Worm (Caenorhabditis elegans) whole organism, L1 larva: ENCODE results near the gene C14C10.10.

Experiments used
- C16A3.4 ChIP-seq: fragments of 150-350 bp; optimal IDR thresholded peaks from 2 replicates; lab custom pipeline; 2014; ENCODE audit warnings: missing biosample characterization, missing genetic modification characterization
- C34B4.2 ChIP-seq: sonication (generic microtip); optimal IDR thresholded peaks from 2 replicates; lab custom pipeline; 2017; ENCODE audit warnings: mild to moderate bottlenecking, missing genetic modification characterization, missing compliant biosample characterization
- F16B12.6 ChIP-seq: fragments of 150-350 bp; optimal IDR thresholded peaks from 2 replicates; lab custom pipeline; 2014; ENCODE audit warnings: missing biosample characterization, missing genetic modification characterization
- alr-1 ChIP-seq: fragments of 200-800 bp; sonication (Bioruptor generic); optimal IDR thresholded peaks from 2 replicates; lab custom pipeline; 2018; ENCODE audit warnings: borderline replicate concordance, mild to moderate bottlenecking, missing genetic modification characterization, missing compliant biosample characterization
- ama-1 ChIP-seq: fragments of 150-350 bp; optimal IDR thresholded peaks from 2 replicates; lab custom pipeline; 2014
- blmp-1 ChIP-seq: fragments of 150-350 bp; optimal IDR thresholded peaks from 2 replicates; lab custom pipeline; 2014; ENCODE audit warnings: missing biosample characterization, missing genetic modification characterization
- ceh-63 ChIP-seq: fragments of 200-800 bp; sonication (Bioruptor generic); optimal IDR thresholded peaks from 2 replicates; lab custom pipeline; 2018; ENCODE audit warnings: mild to moderate bottlenecking, missing genetic modification characterization, missing compliant biosample characterization
- ceh-90 ChIP-seq: sonication (generic microtip); optimal IDR thresholded peaks from 2 replicates; lab custom pipeline; 2016; ENCODE audit warnings: missing genetic modification characterization, missing compliant biosample characterization
- dpl-1 ChIP-seq, 3 experiments: fragments of 150-350 bp in 2 of 3; sonication (generic microtip) in 1 of 3; optimal IDR thresholded peaks; 2 replicates each; lab custom pipeline; 2014 to 2017; ENCODE audit warnings: missing biosample characterization in 3 of 3, missing genetic modification characterization in 3 of 3, missing genetic modification reagents in 3 of 3
- dsc-1 ChIP-seq: sonication (generic microtip); optimal IDR thresholded peaks from 2 replicates; lab custom pipeline; 2016; ENCODE audit warnings: mild to moderate bottlenecking, missing genetic modification characterization, missing compliant biosample characterization
- efl-1 ChIP-seq, 4 experiments: fragments of 150-350 bp; optimal IDR thresholded peaks in 3 of 4; peaks in 1 of 4; 1 replicate in 1 of 4; 2 replicates in 3 of 4; lab custom pipeline; 2014; ENCODE audit warnings: missing biosample characterization in 2 of 4, missing genetic modification characterization in 2 of 4, missing genetic modification reagents in 2 of 4
- egl-27 ChIP-seq, 2 experiments: fragments of 150-350 bp in 1 of 2; sonication (generic microtip); optimal IDR thresholded peaks; 3 replicates each; lab custom pipeline; 2017 to 2018; ENCODE audit warnings: missing biosample characterization in 2 of 2, missing genetic modification characterization in 2 of 2, missing genetic modification reagents in 2 of 2
- elt-2 ChIP-seq: sonication (generic microtip); optimal IDR thresholded peaks from 2 replicates; lab custom pipeline; 2016; ENCODE audit warnings: missing genetic modification characterization, mild to moderate bottlenecking, inconsistent platforms, missing compliant biosample characterization, missing genetic modification reagents
- ets-5 ChIP-seq: fragments of 200-800 bp; sonication (Bioruptor generic); IDR thresholded peaks from 2 replicates; pipeline ENCODE4 v1.3.6; 2022; ENCODE audit warnings: missing genetic modification characterization, missing compliant biosample characterization
- fkh-4 ChIP-seq: sonication (generic microtip); optimal IDR thresholded peaks from 2 replicates; lab custom pipeline; 2016; ENCODE audit warnings: missing compliant biosample characterization, missing genetic modification characterization, borderline replicate concordance
- fkh-8 ChIP-seq: sonication (generic microtip); optimal IDR thresholded peaks from 2 replicates; lab custom pipeline; 2016; ENCODE audit warnings: mild to moderate bottlenecking, missing genetic modification characterization, missing compliant biosample characterization
- grh-1 ChIP-seq: fragments of 200-800 bp; sonication (Bioruptor generic); IDR thresholded peaks from 2 replicates; pipeline ENCODE4 v1.3.6; 2022; ENCODE audit warnings: missing genetic modification reagents, missing genetic modification characterization, missing compliant biosample characterization
- hlh-17 ChIP-seq: fragments of 200-800 bp; sonication (Bioruptor generic); optimal IDR thresholded peaks from 2 replicates; lab custom pipeline; 2018; ENCODE audit warnings: missing genetic modification characterization, mild to moderate bottlenecking, missing compliant biosample characterization, moderate library complexity, borderline replicate concordance
- isw-1 ChIP-seq: fragments of 200-800 bp; sonication (Bioruptor generic); IDR thresholded peaks from 2 replicates; pipeline ENCODE4 v1.3.6; 2022; ENCODE audit warnings: missing genetic modification characterization, missing compliant biosample characterization
- lin-13 ChIP-seq: fragments of 150-350 bp; optimal IDR thresholded peaks from 2 replicates; lab custom pipeline; 2014; ENCODE audit warnings: missing biosample characterization, missing genetic modification reagents, missing genetic modification characterization
- lin-14 ChIP-seq: fragments of 200-800 bp; sonication (Bioruptor generic); optimal IDR thresholded peaks from 2 replicates; lab custom pipeline; 2018; ENCODE audit warnings: mild to moderate bottlenecking, missing genetic modification characterization, moderate library complexity, missing compliant biosample characterization
- lin-15B ChIP-seq: fragments of 150-350 bp; sonication (generic microtip); optimal IDR thresholded peaks from 3 replicates; lab custom pipeline; 2014; ENCODE audit warnings: missing biosample characterization, missing genetic modification characterization
- lin-35 ChIP-seq, 2 experiments: fragments of 150-350 bp; optimal IDR thresholded peaks; 2 replicates each; lab custom pipeline; 2014; ENCODE audit warnings: missing biosample characterization in 2 of 2, missing genetic modification characterization in 2 of 2, missing genetic modification reagents in 2 of 2
- lsy-2 ChIP-seq, 2 experiments: fragments of 150-350 bp; optimal IDR thresholded peaks; 2 replicates each; lab custom pipeline; 2014; ENCODE audit warnings: missing biosample characterization in 2 of 2, missing genetic modification characterization in 2 of 2
- mep-1 ChIP-seq: fragments of 150-350 bp; optimal IDR thresholded peaks from 2 replicates; lab custom pipeline; 2014; ENCODE audit warnings: missing biosample characterization, missing genetic modification characterization
- nhr-12 ChIP-seq: sonication (generic microtip); optimal IDR thresholded peaks from 2 replicates; lab custom pipeline; 2017; ENCODE audit warnings: missing biosample characterization, missing genetic modification characterization
- nhr-19 ChIP-seq: fragments of 200-800 bp; sonication (Bioruptor generic); conservative IDR thresholded peaks from 2 replicates; pipeline ENCODE4 v1.3.6; 2022; ENCODE audit warnings: missing genetic modification characterization, missing compliant biosample characterization
- nhr-20 ChIP-seq: sonication (generic microtip); optimal IDR thresholded peaks from 2 replicates; lab custom pipeline; 2016; ENCODE audit warnings: mild to moderate bottlenecking, missing genetic modification characterization, missing compliant biosample characterization
- nhr-237 ChIP-seq: fragments of 150-350 bp; optimal IDR thresholded peaks from 2 replicates; lab custom pipeline; 2014; ENCODE audit warnings: missing biosample characterization, missing genetic modification characterization
- nhr-47 ChIP-seq: sonication (generic microtip); optimal IDR thresholded peaks from 2 replicates; lab custom pipeline; 2016; ENCODE audit warnings: mild to moderate bottlenecking, missing genetic modification characterization, moderate library complexity, missing compliant biosample characterization
- nhr-71 ChIP-seq: sonication (generic microtip); optimal IDR thresholded peaks from 2 replicates; lab custom pipeline; 2016; ENCODE audit warnings: mild to moderate bottlenecking, missing genetic modification characterization, moderate library complexity, missing compliant biosample characterization
- nhr-76 ChIP-seq: sonication (generic microtip); optimal IDR thresholded peaks from 2 replicates; lab custom pipeline; 2017; ENCODE audit warnings: missing biosample characterization, missing genetic modification characterization
- nhr-77 ChIP-seq: fragments of 150-350 bp; optimal IDR thresholded peaks from 2 replicates; lab custom pipeline; 2014; ENCODE audit warnings: missing biosample characterization, missing genetic modification characterization
- nhr-85 ChIP-seq: sonication (generic microtip); peaks from one replicate; lab custom pipeline; 2016; ENCODE audit warnings: missing genetic modification characterization, inconsistent platforms, missing compliant biosample characterization
- nhr-90 ChIP-seq: sonication (generic microtip); optimal IDR thresholded peaks from 2 replicates; lab custom pipeline; 2016; ENCODE audit warnings: mild to moderate bottlenecking, missing genetic modification characterization, missing compliant biosample characterization; ENCODE audit not compliant: poor library complexity
- pag-3 ChIP-seq: sonication (generic microtip); optimal IDR thresholded peaks from 2 replicates; lab custom pipeline; 2017; ENCODE audit warnings: missing genetic modification characterization, mild to moderate bottlenecking, missing compliant biosample characterization, antibody characterized with exemption, borderline replicate concordance; ENCODE audit not compliant: insufficient read depth
- pax-3 ChIP-seq: fragments of 200-800 bp; sonication (Bioruptor generic); optimal IDR thresholded peaks from 2 replicates; lab custom pipeline; 2018; ENCODE audit warnings: mild to moderate bottlenecking, missing genetic modification characterization, moderate library complexity, missing compliant biosample characterization
- rnt-1 ChIP-seq: sonication (generic microtip); optimal IDR thresholded peaks from 2 replicates; lab custom pipeline; 2016; ENCODE audit warnings: mild to moderate bottlenecking, missing genetic modification characterization, moderate library complexity, missing compliant biosample characterization
- snu-23 ChIP-seq: sonication (generic microtip); optimal IDR thresholded peaks from 2 replicates; lab custom pipeline; 2016; ENCODE audit warnings: missing genetic modification characterization, missing compliant biosample characterization
- swsn-7 ChIP-seq: sonication (generic microtip); optimal IDR thresholded peaks from 2 replicates; lab custom pipeline; 2016; ENCODE audit warnings: missing genetic modification characterization, missing compliant biosample characterization
- tbx-2 ChIP-seq: sonication (generic microtip); optimal IDR thresholded peaks from 2 replicates; lab custom pipeline; 2016; ENCODE audit warnings: missing genetic modification characterization, missing compliant biosample characterization
- unc-130 ChIP-seq: fragments of 150-350 bp; optimal IDR thresholded peaks from 2 replicates; lab custom pipeline; 2017; ENCODE audit warnings: missing biosample characterization, missing genetic modification characterization, inconsistent platforms
- unc-62 ChIP-seq: fragments of 150-350 bp; optimal IDR thresholded peaks from 2 replicates; lab custom pipeline; 2014; ENCODE audit warnings: missing biosample characterization, missing genetic modification reagents, missing genetic modification characterization
- unc-98 ChIP-seq: fragments of 200-800 bp; sonication (Bioruptor generic); IDR thresholded peaks from 2 replicates; pipeline ENCODE4 v1.3.6; 2022; ENCODE audit warnings: missing genetic modification characterization, missing compliant biosample characterization
- vab-15 ChIP-seq: sonication (generic microtip); optimal IDR thresholded peaks from 2 replicates; lab custom pipeline; 2017; ENCODE audit warnings: missing genotype, mild to moderate bottlenecking, missing genetic modification characterization, missing compliant biosample characterization
- xbp-1 ChIP-seq: sonication (generic microtip); optimal IDR thresholded peaks from 2 replicates; lab custom pipeline; 2016; ENCODE audit warnings: missing genetic modification characterization, missing compliant biosample characterization
- zip-4 ChIP-seq: fragments of 200-800 bp; sonication (Bioruptor generic); optimal IDR thresholded peaks from 2 replicates; lab custom pipeline; 2018; ENCODE audit warnings: mild to moderate bottlenecking, missing genetic modification characterization, moderate library complexity, missing compliant biosample characterization

C14C10.10 gene

DNA sequence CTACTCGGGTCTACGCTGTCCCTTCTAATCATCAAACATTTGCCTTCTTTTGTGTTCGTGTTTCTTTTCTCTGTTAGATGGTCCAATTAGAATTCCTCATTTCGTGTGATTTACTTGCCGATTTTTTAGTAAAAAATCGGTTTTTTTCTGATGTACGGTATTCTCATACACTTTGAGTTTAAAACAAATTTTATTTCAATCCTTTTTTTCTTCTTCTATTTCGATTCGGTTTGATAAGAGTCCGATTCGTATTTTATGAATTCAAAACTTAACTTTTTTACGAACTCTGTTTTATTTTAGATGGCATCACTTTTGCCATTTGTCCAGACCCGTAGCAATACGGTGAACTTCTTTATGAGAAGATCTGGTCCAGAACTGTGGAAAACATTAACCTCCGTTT, 35.7 kb downstream of the C14C10.10 start, which contains the start of gene mrps-5:
mrps-5 (plus strand) TSS at position 301 of the 400 bp plus-strand sequence.
- TF ChIP-seq elt-2 (tag; lab: Kevin White, UChicago) (no peak), unc-98 (no peak), ets-5 (no peak), nhr-77 (no peak), lin-13 (GFP tag; lab: Kevin White, UChicago) (no peak), lin-15B (tag; lab: Kevin White, UChicago) (no peak), ceh-90 (no peak), C34B4.2 (no peak)

DNA sequence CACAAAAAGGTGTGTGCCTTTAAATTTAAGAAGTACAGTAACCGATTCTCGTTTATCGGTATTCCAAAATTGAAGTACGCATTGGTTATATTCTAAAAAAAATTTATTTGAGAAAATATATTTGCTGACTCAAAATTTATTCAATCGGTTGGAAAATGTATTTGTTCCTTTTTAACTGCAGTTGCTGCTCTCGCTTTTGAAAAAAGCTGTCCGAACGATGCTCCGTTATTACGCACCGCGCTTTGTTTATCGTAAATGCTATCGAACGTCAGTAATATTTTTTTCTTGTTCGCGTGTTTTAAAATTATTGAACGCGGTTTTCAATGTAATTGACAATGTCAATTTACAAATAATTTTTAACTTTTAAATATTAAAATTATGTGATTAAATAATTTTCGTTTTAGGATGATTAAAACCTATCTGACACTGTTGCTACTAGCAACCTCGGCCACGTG, 38.6 kb downstream of the C14C10.10 start, which contains the start of gene sel-1:
sel-1 (plus strand) TSS at position 405 of the 455 bp plus-strand sequence.
- no peak for TF ChIP-seq ceh-90
- peak; percentile 36 for TF ChIP-seq snu-23 (GFP tag; lab: Kevin White, UChicago)
- peak; percentile 3 to 50 for TF ChIP-seq lin-35 (GFP tag; optimal IDR thresholded peaks at IDR 0.05; lab: Kevin White, UChicago)
- no peak for TF ChIP-seq C16A3.4 (tag; lab: Kevin White, UChicago)
- no peak for TF ChIP-seq egl-27 (tag; optimal IDR thresholded peaks at IDR 0.05; lab: Kevin White, UChicago)
- TF ChIP-seq nhr-85 (tag; lab: Kevin White, UChicago), result no peak
- no peak for TF ChIP-seq ama-1 (lab: Kevin White, UChicago)
- TF ChIP-seq F16B12.6 (tag; lab: Kevin White, UChicago), result peak; percentile 1
- TF ChIP-seq nhr-71 (tag; lab: Kevin White, UChicago), result peak; percentile 38
- peak; percentile 42 for TF ChIP-seq mep-1 (tag; lab: Kevin White, UChicago)
- TF ChIP-seq C34B4.2, result no peak
- TF ChIP-seq rnt-1 (tag; lab: Kevin White, UChicago), result peak; percentile 14
- peak; percentile 66 for TF ChIP-seq xbp-1 (tag; lab: Kevin White, UChicago)
- TF ChIP-seq fkh-4 (tag; lab: Kevin White, UChicago), result no peak
- TF ChIP-seq lsy-2 (tag; optimal IDR thresholded peaks at IDR 0.05; lab: Kevin White, UChicago), result peak; percentile 33 to 47
- TF ChIP-seq nhr-90, result peak; percentile 29
- TF ChIP-seq efl-1 (optimal IDR thresholded peaks at IDR 0.05; lab: Kevin White, UChicago), result peak in 1 of 2 experiments; percentile 41
- peak in 1 of 2 experiments; percentile 40 for TF ChIP-seq efl-1 (GFP tag; optimal IDR thresholded peaks at IDR 0.05 in 1 of 2; lab: Kevin White, UChicago)
- TF ChIP-seq nhr-47, result peak; percentile 2
- TF ChIP-seq dpl-1 (GFP tag; optimal IDR thresholded peaks at IDR 0.05; lab: Kevin White, UChicago), result peak in 1 of 3 experiments; percentile 37
- TF ChIP-seq nhr-19 (GFP tag; lab: Robert Waterston, UW), result peak; percentile 22
- TF ChIP-seq vab-15, result no peak
- peak; percentile 12 for TF ChIP-seq nhr-20 (tag; lab: Kevin White, UChicago)
- peak; percentile 25 for TF ChIP-seq swsn-7 (tag; lab: Kevin White, UChicago)
- no peak for TF ChIP-seq zip-4 (GFP tag; lab: Kevin White, UChicago)
- TF ChIP-seq blmp-1 (tag; lab: Kevin White, UChicago), result peak; percentile 30

DNA sequence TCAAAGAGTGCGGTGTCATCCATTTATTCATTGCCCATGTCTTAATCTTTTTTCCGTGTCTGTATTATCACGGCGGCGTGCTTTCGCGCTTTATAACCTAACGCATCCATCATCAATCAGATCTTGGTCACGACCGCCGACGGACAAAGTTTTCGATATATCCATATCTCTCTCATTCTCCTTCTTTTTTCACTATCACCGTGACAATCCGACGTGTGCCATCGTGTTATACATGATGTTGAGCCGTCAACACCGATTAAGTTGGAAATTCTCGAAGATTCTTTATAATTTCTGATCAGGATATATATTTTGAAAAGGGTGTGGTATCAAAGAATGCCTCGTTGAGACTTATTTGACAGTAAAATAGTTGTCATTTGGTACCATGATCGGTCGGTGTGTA, 42.0 kb downstream of the C14C10.10 start:
- no peak for TF ChIP-seq ceh-63 (GFP tag; lab: Kevin White, UChicago)
- no peak for TF ChIP-seq alr-1 (tag; lab: Kevin White, UChicago)
- TF ChIP-seq nhr-77, result no peak
- peak; percentile 20 for TF ChIP-seq nhr-47
- TF ChIP-seq unc-130 (tag; lab: Kevin White, UChicago), result peak; percentile 39
- TF ChIP-seq nhr-76 (tag; lab: Kevin White, UChicago), result no peak
- no peak for TF ChIP-seq unc-62 (GFP tag; lab: Kevin White, UChicago)
- TF ChIP-seq hlh-17, result no peak
- TF ChIP-seq nhr-12 (tag; lab: Kevin White, UChicago), result no peak
- peak; percentile 25 for TF ChIP-seq snu-23 (GFP tag; lab: Kevin White, UChicago)
- TF ChIP-seq tbx-2 (tag; lab: Kevin White, UChicago), result peak; percentile 63
- no peak for TF ChIP-seq F16B12.6 (tag; lab: Kevin White, UChicago)
- TF ChIP-seq pag-3 (tag; lab: Kevin White, UChicago), result no peak
- TF ChIP-seq nhr-20 (tag; lab: Kevin White, UChicago), result peak; percentile 61
- TF ChIP-seq nhr-90, result peak; percentile 55
- TF ChIP-seq nhr-237 (tag; lab: Kevin White, UChicago), result no peak
- TF ChIP-seq elt-2 (tag; lab: Kevin White, UChicago), result no peak
- no peak for TF ChIP-seq ceh-90
- peak; percentile 22 for TF ChIP-seq mep-1 (tag; lab: Kevin White, UChicago)
- TF ChIP-seq lin-14 (GFP tag; lab: Kevin White, UChicago), result peak; percentile 52
- TF ChIP-seq pax-3 (tag; lab: Kevin White, UChicago), result peak; percentile 35
- TF ChIP-seq dsc-1 (tag; lab: Kevin White, UChicago), result peak; percentile 5
- no peak for TF ChIP-seq fkh-8
- TF ChIP-seq xbp-1 (tag; lab: Kevin White, UChicago), result no peak
- TF ChIP-seq grh-1 (GFP tag; lab: Robert Waterston, UW), result peak; percentile 25; the same call in 1 of the 2 replicates
- no peak for TF ChIP-seq isw-1 (GFP tag; lab: Robert Waterston, UW)
